Worm (Caenorhabditis elegans) whole organism, midembryonic: Measurements from ENCODE around the gene npp-21.

Experiments
- T22C8.4 ChIP-seq: fragments of 200-800 bp; sonication (Bioruptor generic); IDR thresholded peaks from 2 replicates; pipeline ENCODE4 v1.3.6; 2022; ENCODE audit warnings: missing genetic modification characterization, missing compliant biosample characterization
- cog-1 ChIP-seq: sonication (generic microtip); optimal IDR thresholded peaks from 2 replicates; lab custom pipeline; 2016; ENCODE audit warnings: missing genetic modification characterization, missing compliant biosample characterization
- flt-1 ChIP-seq: fragments of 200-800 bp; sonication (Bioruptor generic); IDR thresholded peaks from 2 replicates; pipeline ENCODE4 v1.3.6; 2022; ENCODE audit warnings: missing genetic modification characterization, missing compliant biosample characterization
- klf-2 ChIP-seq: fragments of 200-800 bp; sonication (Bioruptor generic); conservative IDR thresholded peaks from 2 replicates; pipeline ENCODE4 v1.3.6; 2022; ENCODE audit warnings: missing genetic modification reagents, missing genetic modification characterization, missing compliant biosample characterization
- med-1 ChIP-seq: sonication (generic microtip); optimal IDR thresholded peaks from 2 replicates; lab custom pipeline; 2017; ENCODE audit warnings: missing genetic modification characterization, mild to moderate bottlenecking, missing compliant biosample characterization, antibody characterized with exemption, missing genetic modification reagents; ENCODE audit not compliant: insufficient read depth
- ref-1 ChIP-seq: fragments of 200-800 bp; sonication (Bioruptor generic); conservative IDR thresholded peaks from 2 replicates; pipeline ENCODE4 v1.3.6; 2022; ENCODE audit warnings: missing genetic modification reagents, missing genetic modification characterization, missing compliant biosample characterization
- tab-1 ChIP-seq: fragments of 200-800 bp; sonication (Bioruptor generic); IDR thresholded peaks from 2 replicates; pipeline ENCODE4 v1.3.6; 2022; ENCODE audit warnings: missing genetic modification characterization, missing compliant biosample characterization
- ztf-23 ChIP-seq: fragments of 200-800 bp; sonication (Bioruptor generic); IDR thresholded peaks from 2 replicates; pipeline ENCODE4 v1.3.6; 2022; ENCODE audit warnings: missing genetic modification reagents, missing genetic modification characterization, missing compliant biosample characterization
- ztf-29 ChIP-seq: fragments of 200-800 bp; sonication (Bioruptor generic); IDR thresholded peaks from 2 replicates; pipeline ENCODE4 v1.3.6; 2022; ENCODE audit warnings: missing genetic modification reagents, missing genetic modification characterization, missing compliant biosample characterization

DNA sequence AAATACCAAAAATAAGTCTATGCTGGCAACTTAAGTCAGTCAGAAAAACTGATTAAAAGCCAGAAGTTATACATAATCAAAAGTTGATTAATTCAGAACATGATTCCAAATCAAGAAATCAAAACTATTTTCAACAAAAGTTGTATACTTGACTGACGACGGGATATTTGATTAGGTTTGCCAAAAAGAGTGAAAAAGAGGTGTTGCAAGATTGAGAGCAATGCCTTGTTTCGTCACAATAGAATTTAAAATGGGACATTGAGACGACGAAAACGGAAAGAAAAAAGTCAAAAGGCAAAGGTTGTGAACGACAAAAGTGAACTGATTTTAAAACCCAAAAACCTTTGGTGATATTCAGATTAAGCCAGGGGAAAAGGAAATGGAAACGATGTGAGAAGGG, 40.6 kb upstream of the npp-21 start:
- TF ChIP-seq flt-1 (no peak), tab-1 (GFP tag; lab: Robert Waterston, UW) (no peak), ref-1 (GFP tag; lab: Robert Waterston, UW) (no peak), ztf-29 (no peak), T22C8.4 (no peak), cog-1 (tag; lab: Kevin White, UChicago) (no peak), klf-2 (GFP tag; lab: Robert Waterston, UW) (no peak), ztf-23 (GFP tag; lab: Robert Waterston, UW) (no peak), med-1 (GFP tag; lab: Kevin White, UChicago) (no peak)
